Worm (Caenorhabditis elegans) whole organism, young adult: ENCODE results near the gene chil-19.

Source experiments
- B0035.1 ChIP-seq: sonication (generic microtip); optimal IDR thresholded peaks from 2 replicates; lab custom pipeline; 2016; ENCODE audit warnings: missing genetic modification characterization, mild to moderate bottlenecking, missing compliant biosample characterization, missing genotype, missing genetic modification reagents
- B0261.1 ChIP-seq: sonication (generic microtip); optimal IDR thresholded peaks from 2 replicates; lab custom pipeline; 2016; ENCODE audit warnings: mild to moderate bottlenecking, missing genetic modification characterization, moderate library complexity, missing compliant biosample characterization
- B0336.3 ChIP-seq: fragments of 200-800 bp; sonication (Bioruptor generic); IDR thresholded peaks from 2 replicates; pipeline ENCODE4 v1.3.6; 2022; ENCODE audit warnings: missing genetic modification characterization, missing compliant biosample characterization
- C17E4.6 ChIP-seq: fragments of 200-800 bp; sonication (Bioruptor generic); IDR thresholded peaks from 2 replicates; pipeline ENCODE4 v1.3.6; 2022; ENCODE audit warnings: missing genetic modification reagents, missing genetic modification characterization, missing compliant biosample characterization
- D2030.7 ChIP-seq: fragments of 200-800 bp; sonication (Bioruptor generic); IDR thresholded peaks from 2 replicates; pipeline ENCODE4 v1.3.6; 2022; ENCODE audit warnings: missing genetic modification reagents, missing genetic modification characterization, missing compliant biosample characterization
- F10E7.11 ChIP-seq: sonication (generic microtip); optimal IDR thresholded peaks from 2 replicates; lab custom pipeline; 2017; ENCODE audit warnings: mild to moderate bottlenecking, missing genetic modification characterization, moderate library complexity, missing compliant biosample characterization
- F37B4.10 ChIP-seq: fragments of 200-800 bp; sonication (Bioruptor generic); IDR thresholded peaks from 2 replicates; pipeline ENCODE4 v1.3.6; 2022; ENCODE audit warnings: missing genetic modification characterization, missing compliant biosample characterization
- F52B5.7 ChIP-seq: sonication (generic microtip); optimal IDR thresholded peaks from 2 replicates; lab custom pipeline; 2016; ENCODE audit warnings: mild to moderate bottlenecking, missing genetic modification characterization, missing compliant biosample characterization
- F55B11.4 ChIP-seq: sonication (generic microtip); optimal IDR thresholded peaks from 2 replicates; lab custom pipeline; 2016; ENCODE audit warnings: missing compliant biosample characterization, missing genetic modification characterization, borderline replicate concordance; ENCODE audit not compliant: insufficient read depth
- F57A8.1 ChIP-seq: fragments of 200-800 bp; sonication (Bioruptor generic); optimal IDR thresholded peaks from 2 replicates; lab custom pipeline; 2018; ENCODE audit warnings: mild to moderate bottlenecking, missing genetic modification characterization, moderate library complexity, missing compliant biosample characterization
- Y67H2A.10 ChIP-seq: fragments of 200-800 bp; sonication (Bioruptor generic); conservative IDR thresholded peaks from 2 replicates; pipeline ENCODE4 v1.3.6; 2022; ENCODE audit warnings: missing genetic modification reagents, missing genetic modification characterization, missing compliant biosample characterization
- Y95B8A.8 ChIP-seq: fragments of 200-800 bp; sonication (Bioruptor generic); IDR thresholded peaks from 2 replicates; pipeline ENCODE4 v1.3.6; 2022; ENCODE audit warnings: missing genetic modification reagents, missing genetic modification characterization, missing compliant biosample characterization
- ama-1 ChIP-seq, 3 experiments: fragments of 150-350 bp in 1 of 3; sonication (generic microtip) in 2 of 3; optimal IDR thresholded peaks; 2 replicates each; lab custom pipeline; 2014 to 2018; ENCODE audit warnings: missing biosample characterization in 2 of 3, missing genetic modification characterization in 2 of 3, missing genetic modification reagents in 2 of 3
- attf-5 ChIP-seq: fragments of 200-800 bp; sonication (Bioruptor generic); optimal IDR thresholded peaks from 2 replicates; lab custom pipeline; 2018; ENCODE audit warnings: mild to moderate bottlenecking, missing genetic modification characterization, missing compliant biosample characterization
- ccch-3 ChIP-seq: fragments of 200-800 bp; sonication (Bioruptor generic); optimal IDR thresholded peaks from 2 replicates; lab custom pipeline; 2018; ENCODE audit warnings: mild to moderate bottlenecking, missing genetic modification characterization, missing compliant biosample characterization
- ceh-100 ChIP-seq: fragments of 200-800 bp; sonication (Bioruptor generic); IDR thresholded peaks from 2 replicates; pipeline ENCODE4 v1.3.6; 2022; ENCODE audit warnings: missing genetic modification reagents, missing genetic modification characterization, missing compliant biosample characterization
- ceh-27 ChIP-seq: fragments of 200-800 bp; sonication (Bioruptor generic); optimal IDR thresholded peaks from 2 replicates; lab custom pipeline; 2018; ENCODE audit warnings: mild to moderate bottlenecking, missing genetic modification characterization, moderate library complexity, missing compliant biosample characterization
- ceh-58 ChIP-seq: fragments of 200-800 bp; sonication (Bioruptor generic); IDR thresholded peaks from 2 replicates; pipeline ENCODE4 v1.3.6; 2022; ENCODE audit warnings: missing genetic modification characterization, missing compliant biosample characterization
- dox-1 ChIP-seq: fragments of 200-800 bp; sonication (Bioruptor generic); IDR thresholded peaks from 2 replicates; pipeline ENCODE4 v1.3.6; 2022; ENCODE audit warnings: missing genetic modification reagents, missing genetic modification characterization, missing compliant biosample characterization
- efl-1 ChIP-seq: fragments of 150-350 bp; optimal IDR thresholded peaks from 2 replicates; lab custom pipeline; 2014; ENCODE audit warnings: missing biosample characterization, missing genetic modification reagents, missing genetic modification characterization
- egl-18 ChIP-seq: fragments of 200-800 bp; sonication (Bioruptor generic); IDR thresholded peaks from 2 replicates; pipeline ENCODE4 v1.3.6; 2022; ENCODE audit warnings: missing genetic modification reagents, missing genetic modification characterization, missing compliant biosample characterization
- egrh-3 ChIP-seq: fragments of 200-800 bp; sonication (Bioruptor generic); IDR thresholded peaks from 2 replicates; pipeline ENCODE4 v1.3.6; 2022; ENCODE audit warnings: missing genetic modification reagents, missing genetic modification characterization, missing compliant biosample characterization
- ekl-4 ChIP-seq: fragments of 200-800 bp; sonication (Bioruptor generic); IDR thresholded peaks from 2 replicates; pipeline ENCODE4 v1.3.6; 2022; ENCODE audit warnings: missing genetic modification reagents, missing genetic modification characterization, missing compliant biosample characterization
- ets-4 ChIP-seq: fragments of 200-800 bp; sonication (Bioruptor generic); optimal IDR thresholded peaks from 2 replicates; lab custom pipeline; 2018; ENCODE audit warnings: mild to moderate bottlenecking, missing genetic modification characterization, missing compliant biosample characterization
- him-1 ChIP-seq: sonication (generic microtip); optimal IDR thresholded peaks from 2 replicates; lab custom pipeline; 2016; ENCODE audit warnings: missing genotype, missing genetic modification reagents, missing genetic modification characterization, missing compliant biosample characterization
- hmg-1.2 ChIP-seq: fragments of 200-800 bp; sonication (Bioruptor generic); IDR thresholded peaks from 2 replicates; pipeline ENCODE4 v1.3.6; 2022; ENCODE audit warnings: missing genetic modification reagents, missing genetic modification characterization, missing compliant biosample characterization
- hmg-20 ChIP-seq: fragments of 200-800 bp; sonication (Bioruptor generic); IDR thresholded peaks from 2 replicates; pipeline ENCODE4 v1.3.6; 2022; ENCODE audit warnings: missing genetic modification reagents, missing genetic modification characterization, missing compliant biosample characterization
- hsf-1 ChIP-seq: fragments of 200-800 bp; sonication (Bioruptor generic); IDR thresholded peaks from 2 replicates; pipeline ENCODE4 v1.3.6; 2022; ENCODE audit warnings: missing genetic modification reagents, missing genetic modification characterization, missing compliant biosample characterization
- lir-1 ChIP-seq: fragments of 200-800 bp; sonication (Bioruptor generic); conservative IDR thresholded peaks from 2 replicates; pipeline ENCODE4 v1.3.6; 2022; ENCODE audit warnings: missing genetic modification reagents, missing genetic modification characterization, missing compliant biosample characterization
- nfya-1 ChIP-seq: sonication (generic microtip); optimal IDR thresholded peaks from 2 replicates; lab custom pipeline; 2017; ENCODE audit warnings: antibody characterized with exemption, missing compliant biosample characterization, missing genetic modification characterization, borderline replicate concordance; ENCODE audit not compliant: insufficient read depth
- nhr-120 ChIP-seq: fragments of 200-800 bp; sonication (Bioruptor generic); IDR thresholded peaks from 2 replicates; pipeline ENCODE4 v1.3.6; 2022; ENCODE audit warnings: missing genetic modification characterization, missing compliant biosample characterization
- nhr-27 ChIP-seq: fragments of 200-800 bp; sonication (Bioruptor generic); optimal IDR thresholded peaks from 2 replicates; lab custom pipeline; 2018; ENCODE audit warnings: mild to moderate bottlenecking, missing genetic modification characterization, moderate library complexity, missing compliant biosample characterization
- rec-8 ChIP-seq, 2 experiments: sonication (generic microtip); optimal IDR thresholded peaks; 2 replicates each; lab custom pipeline; 2016; ENCODE audit warnings: mild to moderate bottlenecking in 2 of 2, missing genetic modification characterization in 2 of 2, missing genetic modification reagents in 2 of 2, missing genotype in 2 of 2, missing biosample characterization in 1 of 2, missing compliant biosample characterization in 1 of 2, moderate library complexity in 1 of 2
- repo-1 ChIP-seq: sonication (generic microtip); optimal IDR thresholded peaks from 2 replicates; lab custom pipeline; 2017; ENCODE audit warnings: mild to moderate bottlenecking, missing genetic modification characterization, missing compliant biosample characterization
- snpc-3.4 ChIP-seq: sonication (generic microtip); optimal IDR thresholded peaks from 2 replicates; lab custom pipeline; 2017; ENCODE audit warnings: missing genetic modification characterization, mild to moderate bottlenecking, missing compliant biosample characterization, antibody characterized with exemption, moderate library complexity, missing genotype, missing genetic modification reagents
- sptf-2 ChIP-seq: fragments of 200-800 bp; sonication (Bioruptor generic); optimal IDR thresholded peaks from 2 replicates; lab custom pipeline; 2018; ENCODE audit warnings: mild to moderate bottlenecking, missing genetic modification characterization, missing compliant biosample characterization
- unc-130 ChIP-seq: sonication (generic microtip); optimal IDR thresholded peaks from 2 replicates; lab custom pipeline; 2016; ENCODE audit warnings: missing genetic modification reagents, missing genetic modification characterization, missing compliant biosample characterization
- zim-3 ChIP-seq: sonication (generic microtip); optimal IDR thresholded peaks from 2 replicates; lab custom pipeline; 2017; ENCODE audit warnings: mild to moderate bottlenecking, missing genetic modification characterization, moderate library complexity, missing compliant biosample characterization
- ztf-18 ChIP-seq: sonication (generic microtip); optimal IDR thresholded peaks from 2 replicates; lab custom pipeline; 2016; ENCODE audit warnings: missing genotype, mild to moderate bottlenecking, missing genetic modification characterization, missing compliant biosample characterization
- ztf-28 ChIP-seq: fragments of 200-800 bp; sonication (Bioruptor generic); IDR thresholded peaks from 2 replicates; pipeline ENCODE4 v1.3.6; 2022; ENCODE audit warnings: missing genetic modification reagents, missing genetic modification characterization, missing compliant biosample characterization

The chil-19 gene

ce11 chrII:9407469-9407868 is 46.7 kb downstream of the chil-19 start, which contains the start of gene arrd-2:
arrd-2 (plus strand) TSS chrII:9407769.
- TF ChIP-seq F37B4.10 (GFP tag; lab: Robert Waterston, UW) (no peak), ccch-3 (GFP tag; lab: Kevin White, UChicago) (no peak)

DNA sequence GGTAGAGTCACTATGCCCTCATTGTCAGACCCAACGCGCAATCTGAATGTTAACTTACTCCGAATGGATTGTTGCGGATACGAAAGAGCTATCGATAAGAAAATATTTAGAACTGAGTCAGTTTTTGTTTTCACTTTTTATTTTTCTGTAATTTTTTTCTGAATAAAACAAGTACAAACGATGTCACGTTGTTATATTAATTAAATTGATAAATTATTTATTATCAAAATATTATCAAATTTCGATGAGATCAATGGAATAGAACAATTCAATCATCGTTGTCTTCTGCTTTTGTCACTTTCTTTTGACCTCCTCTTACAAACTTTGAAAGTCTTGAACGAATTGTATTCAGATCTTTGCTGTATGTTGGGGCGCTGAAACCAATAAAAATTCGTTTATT is 47.2 kb downstream of the chil-19 start, which contains the start of gene mpz-6:
TSS of gene mpz-6 (minus strand) at position 101 of the 400 bp plus-strand sequence.
- TF ChIP-seq lir-1 (GFP tag; lab: Robert Waterston, UW), result no peak
- TF ChIP-seq B0336.3 (GFP tag; lab: Robert Waterston, UW), result no peak
- TF ChIP-seq sptf-2 (GFP tag; lab: Kevin White, UChicago), result no peak
- no peak for TF ChIP-seq ets-4
- TF ChIP-seq B0035.1, result no peak
- TF ChIP-seq C17E4.6 (GFP tag; lab: Robert Waterston, UW), result no peak
- TF ChIP-seq F52B5.7, result no peak
- no peak for TF ChIP-seq egl-18
- TF ChIP-seq Y67H2A.10 (GFP tag; lab: Robert Waterston, UW), result no peak
- no peak for TF ChIP-seq unc-130
- TF ChIP-seq rec-8 (tag; optimal IDR thresholded peaks at IDR 0.05; lab: Kevin White, UChicago), result no peak
- no peak for TF ChIP-seq efl-1 (GFP tag; lab: Kevin White, UChicago)
- no peak for TF ChIP-seq snpc-3.4 (tag; lab: Kevin White, UChicago)
- TF ChIP-seq ceh-100 (GFP tag; lab: Robert Waterston, UW), result no peak
- no peak for TF ChIP-seq ekl-4 (GFP tag; lab: Robert Waterston, UW)
- TF ChIP-seq zim-3, result no peak
- no peak for TF ChIP-seq D2030.7
- TF ChIP-seq, all 124 proteins: peak for 0

- peak; percentile 94 for TF ChIP-seq egrh-3 (GFP tag; lab: Robert Waterston, UW)
- TF ChIP-seq, all 124 proteins: peak for 1; not testable (repeated sequence) for 123
Observed at ce11 chrII:9405013-9405412, 49.2 kb downstream of the chil-19 start.

DNA sequence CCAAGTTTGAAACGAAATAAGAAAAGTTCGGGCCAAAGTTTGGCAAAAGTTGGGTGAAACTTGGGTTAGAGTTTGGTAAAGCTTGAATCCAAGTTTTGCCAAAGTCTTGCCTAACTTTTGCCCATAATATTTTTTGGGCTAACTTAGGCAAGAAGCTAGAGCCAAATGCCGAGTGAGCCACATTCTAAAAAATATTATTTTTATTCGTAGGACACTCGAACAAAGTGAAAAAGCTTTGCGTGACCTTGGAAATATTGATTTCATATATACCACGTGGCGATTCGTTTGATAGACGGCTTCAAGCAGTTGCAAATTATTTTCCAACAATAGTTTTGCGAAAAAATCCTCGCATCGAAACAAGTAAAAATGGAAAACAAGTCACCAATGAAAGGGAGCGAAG is 50.4 kb downstream of the chil-19 start, which contains the start of gene Y51B9A.5:
TSS of gene Y51B9A.5 (plus strand) at position 301 of the 400 bp plus-strand sequence.
- TF ChIP-seq F10E7.11 (tag; lab: Kevin White, UChicago), result no peak
- no peak for TF ChIP-seq nhr-27 (tag; lab: Kevin White, UChicago)
- no peak for TF ChIP-seq ceh-27
- no peak for TF ChIP-seq ztf-28 (GFP tag; lab: Robert Waterston, UW)
- no peak for TF ChIP-seq attf-5 (GFP tag; lab: Kevin White, UChicago)
- no peak for TF ChIP-seq him-1 (tag; lab: Kevin White, UChicago)
- TF ChIP-seq F57A8.1 (GFP tag; lab: Kevin White, UChicago), result no peak

- TF ChIP-seq F55B11.4 (no peak), Y95B8A.8 (GFP tag; lab: Robert Waterston, UW) (no peak), ceh-27 (no peak), dox-1 (GFP tag; lab: Robert Waterston, UW) (no peak), ama-1 (optimal IDR thresholded peaks at IDR 0.05; lab: Kevin White, UChicago) (no peak), ama-1 (GFP tag; optimal IDR thresholded peaks at IDR 0.05; lab: Kevin White, UChicago) (no peak), ztf-18 (tag; lab: Kevin White, UChicago) (no peak), nfya-1 (no peak), hmg-1.2 (GFP tag; lab: Robert Waterston, UW) (no peak), B0261.1 (tag; lab: Kevin White, UChicago) (no peak), hmg-20 (GFP tag; lab: Robert Waterston, UW) (no peak), nhr-120 (GFP tag; lab: Robert Waterston, UW) (no peak), ceh-58 (no peak), hsf-1 (GFP tag; lab: Robert Waterston, UW) (no peak), repo-1 (tag; lab: Kevin White, UChicago) (no peak)
- TF ChIP-seq, all 124 proteins: peak for 0
Observed at ce11 chrII:9403087-9403486, 51.1 kb downstream of the chil-19 start, which contains the start of gene Y51B9A.6. Y51B9A.6 (minus strand) TSS chrII:9403187.
